Fruit fly (Drosophila melanogaster) whole organism, wandering third instar larva: ENCODE measurements around the gene Sfp23F.

Experiments used
- Abd-B ChIP-seq: fragments of >200 bp; optimal IDR thresholded peaks from 2 replicates; lab custom pipeline; 2017; ENCODE audit warnings: missing biosample characterization, missing genetic modification characterization
- CG32264 ChIP-seq: fragments of 200-800 bp; sonication (Bioruptor generic); optimal IDR thresholded peaks from 2 replicates; lab custom pipeline; 2016; ENCODE audit warnings: missing biosample characterization, missing genetic modification characterization
- CG9705 ChIP-seq: fragments of 200-800 bp; sonication (Bioruptor generic); optimal IDR thresholded peaks from 2 replicates; lab custom pipeline; 2018; ENCODE audit warnings: missing biosample characterization, mild to moderate bottlenecking, missing genetic modification characterization
- CrebA ChIP-seq: fragments of 200-800 bp; sonication (Bioruptor generic); optimal IDR thresholded peaks from 2 replicates; lab custom pipeline; 2016; ENCODE audit warnings: missing biosample characterization, mild to moderate bottlenecking, missing genetic modification characterization, borderline replicate concordance
- Dfd ChIP-seq: fragments of >200 bp; optimal IDR thresholded peaks from 2 replicates; lab custom pipeline; 2017; ENCODE audit warnings: missing biosample characterization, missing genetic modification characterization
- Dif ChIP-seq: fragments of 200-275, 200-300 bp; sonication (Bioruptor generic); optimal IDR thresholded peaks from 2 replicates; lab custom pipeline; 2018; ENCODE audit warnings: missing biosample characterization, missing genetic modification characterization; ENCODE audit not compliant: partially characterized antibody
- GATAd ChIP-seq: sonication (Bioruptor generic); optimal IDR thresholded peaks from 2 replicates; lab custom pipeline; 2016; ENCODE audit warnings: missing biosample characterization, missing genetic modification characterization
- HLH106 ChIP-seq: fragments of 200-800 bp; optimal IDR thresholded peaks from 3 replicates; lab custom pipeline; 2019; ENCODE audit warnings: missing biosample characterization, mild to moderate bottlenecking, missing genetic modification characterization, moderate library complexity
- Hnf4 ChIP-seq: fragments of 200-800 bp; sonication (Bioruptor generic); optimal IDR thresholded peaks from 2 replicates; lab custom pipeline; 2016; ENCODE audit warnings: missing biosample characterization, mild to moderate bottlenecking, missing genetic modification characterization
- Hr78 ChIP-seq: fragments of >200 bp; optimal IDR thresholded peaks from 2 replicates; lab custom pipeline; 2017; ENCODE audit warnings: missing biosample characterization, missing genetic modification characterization
- Hr83 ChIP-seq: fragments of 200-300 bp; sonication (Bioruptor generic); optimal IDR thresholded peaks from 2 replicates; lab custom pipeline; 2016; ENCODE audit warnings: missing biosample characterization, mild to moderate bottlenecking, missing genetic modification characterization, moderate library complexity; ENCODE audit not compliant: poor library complexity, severe bottlenecking
- Jra ChIP-seq: sonication (Bioruptor generic); optimal IDR thresholded peaks from 2 replicates; lab custom pipeline; 2016; ENCODE audit warnings: missing biosample characterization, missing genetic modification characterization
- Mio ChIP-seq: sonication (Bioruptor generic); optimal IDR thresholded peaks from 2 replicates; lab custom pipeline; 2016; ENCODE audit warnings: missing biosample characterization, missing genetic modification characterization
- Myc ChIP-seq: fragments of >200 bp; optimal IDR thresholded peaks from 2 replicates; lab custom pipeline; 2017
- N ChIP-seq: fragments of >200 bp; optimal IDR thresholded peaks from 2 replicates; lab custom pipeline; 2018; ENCODE audit warnings: missing biosample characterization, missing external identifiers, missing genetic modification characterization
- OdsH ChIP-seq: fragments of 200-800 bp; sonication (Bioruptor generic); optimal IDR thresholded peaks from 2 replicates; lab custom pipeline; 2016; ENCODE audit warnings: missing biosample characterization, mild to moderate bottlenecking, missing genetic modification characterization
- Rel ChIP-seq, 2 experiments: fragments of 200-800 bp; sonication (Bioruptor generic) in 1 of 2; optimal IDR thresholded peaks; 2 replicates in 1 of 2; 3 replicates in 1 of 2; lab custom pipeline; 2016 to 2019; ENCODE audit warnings: mild to moderate bottlenecking in 2 of 2, missing biosample characterization in 2 of 2, missing genetic modification characterization in 2 of 2, moderate library complexity in 1 of 2
- Sp1 ChIP-seq: fragments of 200-800 bp; sonication (Bioruptor generic); optimal IDR thresholded peaks from 3 replicates; lab custom pipeline; 2019; ENCODE audit warnings: missing biosample characterization, mild to moderate bottlenecking, missing genetic modification characterization, moderate library complexity
- Vsx2 ChIP-seq: fragments of 200-300, 225-300 bp; sonication (Bioruptor generic); optimal IDR thresholded peaks from 2 replicates; lab custom pipeline; 2018; ENCODE audit warnings: missing biosample characterization, missing genetic modification characterization; ENCODE audit not compliant: partially characterized antibody
- br ChIP-seq: fragments of 200-800 bp; sonication (Bioruptor generic); optimal IDR thresholded peaks from 2 replicates; lab custom pipeline; 2016; ENCODE audit warnings: missing biosample characterization, missing genetic modification characterization
- brk ChIP-seq: fragments of 200-800 bp; sonication (Bioruptor generic); optimal IDR thresholded peaks from 2 replicates; lab custom pipeline; 2016; ENCODE audit warnings: missing biosample characterization, mild to moderate bottlenecking, missing genetic modification characterization
- dl ChIP-seq, 2 experiments: fragments of 175-275, 200-275 bp in 1 of 2; fragments of 200-275 bp in 1 of 2; sonication (Bioruptor generic); optimal IDR thresholded peaks; lab custom pipeline; 2018; ENCODE audit warnings: mild to moderate bottlenecking in 2 of 2, missing biosample characterization in 2 of 2, missing genetic modification characterization in 2 of 2, moderate library complexity in 2 of 2; ENCODE audit not compliant: partially characterized antibody in 2 of 2, insufficient read depth in 1 of 2
- dmrt93B ChIP-seq: fragments of 200-800 bp; sonication (Bioruptor generic); optimal IDR thresholded peaks from 2 replicates; lab custom pipeline; 2018; ENCODE audit warnings: missing biosample characterization, mild to moderate bottlenecking, missing genetic modification characterization
- dsf ChIP-seq: sonication (Bioruptor generic); optimal IDR thresholded peaks from 2 replicates; lab custom pipeline; 2016; ENCODE audit warnings: missing biosample characterization, missing genetic modification characterization, borderline replicate concordance
- ey ChIP-seq: fragments of 200-800 bp; sonication (Bioruptor generic); optimal IDR thresholded peaks from 2 replicates; lab custom pipeline; 2016; ENCODE audit warnings: missing biosample characterization, missing genetic modification characterization
- foxo ChIP-seq, 2 experiments: fragments of 200-800 bp; sonication (Bioruptor generic); optimal IDR thresholded peaks; 2 replicates in 1 of 2; 3 replicates in 1 of 2; lab custom pipeline; 2016 to 2017; ENCODE audit warnings: missing biosample characterization in 2 of 2, missing genetic modification characterization in 2 of 2
- fru ChIP-seq: fragments of 200-800 bp; sonication (Bioruptor generic); optimal IDR thresholded peaks from 3 replicates; lab custom pipeline; 2016; ENCODE audit warnings: missing biosample characterization, mild to moderate bottlenecking, missing genetic modification characterization
- h ChIP-seq: fragments of 200-800 bp; sonication (Bioruptor generic); optimal IDR thresholded peaks from 3 replicates; lab custom pipeline; 2016; ENCODE audit warnings: missing biosample characterization, mild to moderate bottlenecking, missing genetic modification characterization
- jim ChIP-seq: fragments of 175-275, 200-325 bp; sonication (Bioruptor generic); optimal IDR thresholded peaks from 2 replicates; lab custom pipeline; 2016; ENCODE audit warnings: missing biosample characterization, mild to moderate bottlenecking, missing genetic modification characterization
- lola ChIP-seq: fragments of >200 bp; optimal IDR thresholded peaks from 2 replicates; lab custom pipeline; 2017; ENCODE audit warnings: missing biosample characterization, missing genetic modification characterization
- pan ChIP-seq: fragments of >200 bp; optimal IDR thresholded peaks from 2 replicates; lab custom pipeline; 2017
- rgr ChIP-seq: fragments of 200-800 bp; sonication (Bioruptor generic); optimal IDR thresholded peaks from 3 replicates; lab custom pipeline; 2016; ENCODE audit warnings: missing biosample characterization, mild to moderate bottlenecking, missing genetic modification characterization
- sage ChIP-seq: fragments of 200-800 bp; sonication (Bioruptor generic); optimal IDR thresholded peaks from 2 replicates; lab custom pipeline; 2016; ENCODE audit warnings: missing biosample characterization, mild to moderate bottlenecking, missing genetic modification characterization
- sv ChIP-seq: fragments of 200-800 bp; sonication (Bioruptor generic); optimal IDR thresholded peaks from 3 replicates; lab custom pipeline; 2016; ENCODE audit warnings: missing biosample characterization, missing genetic modification characterization
- tai ChIP-seq: sonication (Bioruptor generic); optimal IDR thresholded peaks from 2 replicates; lab custom pipeline; 2016; ENCODE audit warnings: missing biosample characterization, missing genetic modification characterization
- usp ChIP-seq: fragments of >200 bp; optimal IDR thresholded peaks from 2 replicates; lab custom pipeline; 2017; ENCODE audit warnings: missing biosample characterization, missing genetic modification characterization
- woc ChIP-seq: sonication (Bioruptor generic); optimal IDR thresholded peaks from 2 replicates; lab custom pipeline; 2016; ENCODE audit warnings: missing biosample characterization, mild to moderate bottlenecking, missing genetic modification characterization

The Sfp23F gene

dm6 chr2L:3356193-3356645, 31.3 kb downstream of the Sfp23F start:
- TF ChIP-seq sv (GFP tag; lab: Kevin White, UChicago) (no peak), N (GFP tag; lab: Kevin White, UChicago) (no peak), Dfd (GFP tag; lab: Kevin White, UChicago) (no peak), Myc (no peak), br (GFP tag; lab: Kevin White, UChicago) (no peak), lola (GFP tag; lab: Kevin White, UChicago) (no peak), dsf (GFP tag; lab: Kevin White, UChicago) (no peak), CG9705 (GFP tag; lab: Kevin White, UChicago) (no peak), tai (GFP tag; lab: Kevin White, UChicago) (no peak), usp (GFP tag; lab: Kevin White, UChicago) (no peak), Abd-B (GFP tag; lab: Kevin White, UChicago) (no peak), ey (no peak), Hr78 (no peak), h (GFP tag; lab: Kevin White, UChicago) (no peak), CrebA (GFP tag; lab: Kevin White, UChicago) (no peak), Vsx2 (GFP tag; lab: Kevin White, UChicago) (no peak), sage (GFP tag; lab: Kevin White, UChicago) (no peak), dl (GFP tag; optimal IDR thresholded peaks at IDR 0.05; lab: Kevin White, UChicago; ENCODE audit: insufficient read depth in 1 of 2, partially characterized antibody in 2 of 2) (no peak), fru (GFP tag; lab: Kevin White, UChicago) (no peak), rgr (GFP tag; lab: Kevin White, UChicago) (peak; percentile 23), Jra (GFP tag; lab: Kevin White, UChicago) (no peak), CG32264 (GFP tag; lab: Kevin White, UChicago) (peak; percentile 7), GATAd (GFP tag; lab: Kevin White, UChicago) (no peak), Hr83 (GFP tag; lab: Kevin White, UChicago) (no peak), Hnf4 (GFP tag; lab: Kevin White, UChicago) (peak; percentile 41), jim (GFP tag; lab: Kevin White, UChicago) (no peak), dmrt93B (GFP tag; lab: Kevin White, UChicago) (no peak), Sp1 (GFP tag; lab: Kevin White, UChicago) (peak; percentile 25), foxo (GFP tag; optimal IDR thresholded peaks at IDR 0.05; lab: Kevin White, UChicago) (no peak), Rel (GFP tag; optimal IDR thresholded peaks at IDR 0.05; lab: Kevin White, UChicago) (peak; percentile 9), Rel (tag; optimal IDR thresholded peaks at IDR 0.05; lab: Kevin White, UChicago) (no peak), Mio (GFP tag; lab: Kevin White, UChicago) (no peak)

dm6 chr2L:3355791-3356190, 31.8 kb downstream of the Sfp23F start:
- TF ChIP-seq Dif (GFP tag; lab: Kevin White, UChicago) (no peak), Dfd (GFP tag; lab: Kevin White, UChicago) (no peak), brk (no peak), sage (GFP tag; lab: Kevin White, UChicago) (no peak), rgr (GFP tag; lab: Kevin White, UChicago) (no peak), sv (GFP tag; lab: Kevin White, UChicago) (no peak), woc (GFP tag; lab: Kevin White, UChicago) (no peak), Vsx2 (GFP tag; lab: Kevin White, UChicago) (no peak), fru (GFP tag; lab: Kevin White, UChicago) (no peak), CG9705 (GFP tag; lab: Kevin White, UChicago) (no peak)

- TF ChIP-seq Myc (no peak), CrebA (GFP tag; lab: Kevin White, UChicago) (no peak), ey (peak; percentile 92), pan (no peak), Vsx2 (GFP tag; lab: Kevin White, UChicago) (peak; percentile 80), fru (GFP tag; lab: Kevin White, UChicago) (peak; percentile 97), woc (GFP tag; lab: Kevin White, UChicago) (peak; percentile 81), sage (GFP tag; lab: Kevin White, UChicago) (peak; percentile 90), Dif (GFP tag; lab: Kevin White, UChicago) (peak; percentile 98), dmrt93B (GFP tag; lab: Kevin White, UChicago) (peak; percentile 92), Rel (GFP tag; optimal IDR thresholded peaks at IDR 0.05; lab: Kevin White, UChicago) (peak; percentile 85), Rel (tag; optimal IDR thresholded peaks at IDR 0.05; lab: Kevin White, UChicago) (peak; percentile 91), tai (GFP tag; lab: Kevin White, UChicago) (peak; percentile 52), lola (GFP tag; lab: Kevin White, UChicago) (no peak), Sp1 (GFP tag; lab: Kevin White, UChicago) (peak; percentile 98), Mio (GFP tag; lab: Kevin White, UChicago) (peak; percentile 64), HLH106 (tag; lab: Kevin White, UChicago) (peak; percentile 96), Dfd (GFP tag; lab: Kevin White, UChicago) (no peak), br (GFP tag; lab: Kevin White, UChicago) (peak; percentile 93), rgr (GFP tag; lab: Kevin White, UChicago) (peak; percentile 96), GATAd (GFP tag; lab: Kevin White, UChicago) (peak; percentile 8), Hr83 (GFP tag; lab: Kevin White, UChicago) (no peak), usp (GFP tag; lab: Kevin White, UChicago) (no peak), CG32264 (GFP tag; lab: Kevin White, UChicago) (peak; percentile 77), foxo (GFP tag; optimal IDR thresholded peaks at IDR 0.05; lab: Kevin White, UChicago) (peak; percentile 65 to 97), h (GFP tag; lab: Kevin White, UChicago) (peak; percentile 96), sv (GFP tag; lab: Kevin White, UChicago) (peak; percentile 98), OdsH (GFP tag; lab: Kevin White, UChicago) (peak; percentile 97), Jra (GFP tag; lab: Kevin White, UChicago) (peak; percentile 48), jim (GFP tag; lab: Kevin White, UChicago) (peak; percentile 55), Hnf4 (GFP tag; lab: Kevin White, UChicago) (peak; percentile 85), N (GFP tag; lab: Kevin White, UChicago) (no peak)
Observed at dm6 chr2L:3354642-3355380, 32.7 kb downstream of the Sfp23F start, which contains the start of gene E23. E23 (minus strand) TSS chr2L:3354829.
